Fruit fly (Drosophila melanogaster) whole organism, embryonic: ENCODE data around the gene CecB.
A peak's percentile ranks its signal among the peaks of the same experiment; 100 is the strongest.

Experiments used
- Atf-2 ChIP-seq: fragments of 200-800 bp; sonication (Bioruptor generic); optimal IDR thresholded peaks from 2 replicates; lab custom pipeline; 2016; ENCODE audit warnings: missing biosample characterization, missing genetic modification characterization
- Atf6 ChIP-seq: fragments of 200-800 bp; sonication (Bioruptor generic); IDR thresholded peaks from 2 replicates; pipeline ENCODE4 v1.3.6; 2022; ENCODE audit warnings: missing biosample characterization, missing genetic modification characterization
- Blimp-1 ChIP-seq: fragments of 200-800 bp; sonication (Bioruptor generic); optimal IDR thresholded peaks from 3 replicates; lab custom pipeline; 2018; ENCODE audit warnings: missing biosample characterization, missing genetic modification characterization, mild to moderate bottlenecking, moderate library complexity, missing genetic modification reagents
- C15 ChIP-seq: fragments of 200-800 bp; sonication (Bioruptor generic); IDR thresholded peaks from 3 replicates; pipeline ENCODE4 v1.3.6; 2022; ENCODE audit warnings: missing biosample characterization, missing genetic modification characterization
- CG10654 ChIP-seq: fragments of 200-800 bp; sonication (Bioruptor generic); optimal IDR thresholded peaks from 2 replicates; lab custom pipeline; 2016; ENCODE audit warnings: missing biosample characterization, missing genetic modification characterization
- CG12219 ChIP-seq: fragments of 200-800 bp; sonication (Bioruptor generic); optimal IDR thresholded peaks from 3 replicates; lab custom pipeline; 2018; ENCODE audit warnings: missing biosample characterization, mild to moderate bottlenecking, missing genetic modification characterization
- CG12769 ChIP-seq: fragments of 200-800 bp; sonication (Bioruptor generic); optimal IDR thresholded peaks from 2 replicates; lab custom pipeline; 2019; ENCODE audit warnings: missing biosample characterization, mild to moderate bottlenecking, missing genetic modification characterization, moderate library complexity
- CG13424 ChIP-seq: fragments of 200-800 bp; sonication (Bioruptor generic); optimal IDR thresholded peaks from 2 replicates; lab custom pipeline; 2019; ENCODE audit warnings: missing biosample characterization, mild to moderate bottlenecking, missing genetic modification characterization, moderate library complexity
- CG13624 ChIP-seq: fragments of 200-800 bp; sonication (Bioruptor generic); optimal IDR thresholded peaks from 2 replicates; lab custom pipeline; 2016; ENCODE audit warnings: missing biosample characterization, missing genetic modification characterization
- CG14014 ChIP-seq: fragments of 200-800 bp; sonication (Bioruptor generic); IDR thresholded peaks from 2 replicates; pipeline ENCODE4 v1.3.6; 2022; ENCODE audit warnings: missing biosample characterization, missing genetic modification characterization
- CG15696 ChIP-seq: fragments of 200-800 bp; sonication (Bioruptor generic); optimal IDR thresholded peaks from 2 replicates; lab custom pipeline; 2019; ENCODE audit warnings: missing biosample characterization, mild to moderate bottlenecking, missing genetic modification characterization, moderate library complexity
- CG17186 ChIP-seq: fragments of 200-800 bp; sonication (Bioruptor generic); optimal IDR thresholded peaks from 3 replicates; lab custom pipeline; 2017; ENCODE audit warnings: missing biosample characterization, missing genetic modification reagents, missing genetic modification characterization
- CG1832 ChIP-seq: fragments of 200-800 bp; sonication (Bioruptor generic); optimal IDR thresholded peaks from 2 replicates; lab custom pipeline; 2017; ENCODE audit warnings: missing biosample characterization, mild to moderate bottlenecking, missing genetic modification characterization, inconsistent platforms
- CG18764 ChIP-seq: fragments of 200-800 bp; sonication (Bioruptor generic); optimal IDR thresholded peaks from 3 replicates; lab custom pipeline; 2016; ENCODE audit warnings: missing biosample characterization, missing genetic modification characterization
- CG2116 ChIP-seq: fragments of 200-800 bp; sonication (Bioruptor generic); optimal IDR thresholded peaks from 3 replicates; lab custom pipeline; 2018; ENCODE audit warnings: missing biosample characterization, mild to moderate bottlenecking, missing genetic modification characterization
- CG32772 ChIP-seq: fragments of 200-800 bp; sonication (Bioruptor generic); IDR thresholded peaks from 2 replicates; pipeline ENCODE4 v1.3.6; 2022; ENCODE audit warnings: missing biosample characterization, missing genetic modification characterization
- CG3281 ChIP-seq: fragments of 200-800 bp; sonication (Bioruptor generic); optimal IDR thresholded peaks from 3 replicates; lab custom pipeline; 2017; ENCODE audit warnings: missing biosample characterization, mild to moderate bottlenecking, missing genetic modification characterization
- CG33213 ChIP-seq: fragments of 200-800 bp; sonication (Bioruptor generic); optimal IDR thresholded peaks from 3 replicates; lab custom pipeline; 2016; ENCODE audit warnings: missing biosample characterization, missing genetic modification characterization
- CG3995 ChIP-seq: fragments of 200-800 bp; sonication (Bioruptor generic); optimal IDR thresholded peaks from 3 replicates; lab custom pipeline; 2016; ENCODE audit warnings: missing biosample characterization, missing genetic modification characterization
- CG4282 ChIP-seq: fragments of 200-800 bp; sonication (Bioruptor generic); optimal IDR thresholded peaks from 2 replicates; lab custom pipeline; 2016; ENCODE audit warnings: missing biosample characterization, missing genetic modification characterization
- CG4617 ChIP-seq: fragments of 200-800 bp; sonication (Bioruptor generic); optimal IDR thresholded peaks from 3 replicates; lab custom pipeline; 2016; ENCODE audit warnings: missing biosample characterization, missing genetic modification characterization, borderline replicate concordance
- CG7372 ChIP-seq: fragments of 200-800 bp; sonication (Bioruptor generic); IDR thresholded peaks from 2 replicates; pipeline ENCODE4 v1.3.6; 2022; ENCODE audit warnings: missing biosample characterization, missing genetic modification characterization
- CG8388 ChIP-seq: fragments of 200-800 bp; sonication (Bioruptor generic); optimal IDR thresholded peaks from 2 replicates; lab custom pipeline; 2019; ENCODE audit warnings: missing biosample characterization, mild to moderate bottlenecking, missing genetic modification characterization, moderate library complexity
- Dll ChIP-seq: fragments of 200-800 bp; sonication (Bioruptor generic); IDR thresholded peaks from 4 replicates; pipeline ENCODE4 v1.3.6; 2022; ENCODE audit warnings: missing biosample characterization, missing genetic modification characterization; ENCODE audit not compliant: partially characterized antibody
- Dp ChIP-seq: fragments of 200-800 bp; sonication (Bioruptor generic); optimal IDR thresholded peaks from 2 replicates; lab custom pipeline; 2018; ENCODE audit warnings: missing biosample characterization, mild to moderate bottlenecking, missing genetic modification characterization, moderate library complexity
- Drgx ChIP-seq: fragments of 200-800 bp; sonication (Bioruptor generic); IDR thresholded peaks from 2 replicates; pipeline ENCODE4 v1.3.6; 2022; ENCODE audit warnings: missing biosample characterization, missing genetic modification characterization
- E2f2 ChIP-seq: fragments of 200-800 bp; sonication (Bioruptor generic); IDR thresholded peaks from 2 replicates; pipeline ENCODE4 v1.3.6; 2022; ENCODE audit warnings: missing biosample characterization, missing genetic modification characterization
- ERR ChIP-seq: fragments of 200-800 bp; sonication (Bioruptor generic); optimal IDR thresholded peaks from 2 replicates; lab custom pipeline; 2016; ENCODE audit warnings: missing biosample characterization, missing genetic modification characterization
- Elba2 ChIP-seq: fragments of 200-800 bp; sonication (Bioruptor generic); optimal IDR thresholded peaks from 3 replicates; lab custom pipeline; 2016; ENCODE audit warnings: missing biosample characterization, missing genetic modification characterization
- Gsc ChIP-seq: fragments of 200-800 bp; sonication (Bioruptor generic); IDR thresholded peaks from 2 replicates; pipeline ENCODE4 v1.3.6; 2022; ENCODE audit warnings: missing biosample characterization, missing genetic modification characterization
- HLH54F ChIP-seq: fragments of 200-800 bp; sonication (Bioruptor generic); optimal IDR thresholded peaks from 3 replicates; lab custom pipeline; 2016; ENCODE audit warnings: missing biosample characterization, missing genetic modification characterization
- Hey ChIP-seq: fragments of 200-800 bp; sonication (Bioruptor generic); optimal IDR thresholded peaks from 3 replicates; lab custom pipeline; 2018; ENCODE audit warnings: missing biosample characterization, mild to moderate bottlenecking, missing genetic modification characterization
- Max ChIP-seq: fragments of 200-800 bp; sonication (Bioruptor generic); optimal IDR thresholded peaks from 2 replicates; lab custom pipeline; 2016; ENCODE audit warnings: missing biosample characterization, mild to moderate bottlenecking, missing genetic modification characterization
- Nf-YA ChIP-seq: fragments of 200-800 bp; sonication (Bioruptor generic); IDR thresholded peaks from 2 replicates; pipeline ENCODE4 v1.3.6; 2022; ENCODE audit warnings: missing biosample characterization, missing genetic modification characterization
- Oli ChIP-seq: fragments of 200-800 bp; sonication (Bioruptor generic); optimal IDR thresholded peaks from 2 replicates; lab custom pipeline; 2018; ENCODE audit warnings: missing biosample characterization, mild to moderate bottlenecking, missing genetic modification characterization, moderate library complexity
- Poxn ChIP-seq: fragments of 200-800 bp; sonication (Bioruptor generic); IDR thresholded peaks from 2 replicates; pipeline ENCODE4 v1.3.6; 2022; ENCODE audit warnings: missing biosample characterization, missing genetic modification characterization
- Rx ChIP-seq: fragments of 200-800 bp; sonication (Bioruptor generic); IDR thresholded peaks from 2 replicates; pipeline ENCODE4 v1.3.6; 2022; ENCODE audit warnings: missing biosample characterization, missing genetic modification characterization
- Sry-β ChIP-seq: fragments of 200-800 bp; sonication (Bioruptor generic); optimal IDR thresholded peaks from 2 replicates; lab custom pipeline; 2018; ENCODE audit warnings: missing biosample characterization, mild to moderate bottlenecking, missing genetic modification characterization, moderate library complexity
- Ssrp ChIP-seq: fragments of 200-800 bp; sonication (Bioruptor generic); optimal IDR thresholded peaks from 2 replicates; lab custom pipeline; 2018; ENCODE audit warnings: missing biosample characterization, mild to moderate bottlenecking, missing genetic modification characterization, moderate library complexity
- chif ChIP-seq, 2 experiments: fragments of 200-800 bp; sonication (Bioruptor generic); optimal IDR thresholded peaks; 3 replicates each; lab custom pipeline; 2016; ENCODE audit warnings: missing biosample characterization in 2 of 2, missing genetic modification characterization in 2 of 2
- fd64A ChIP-seq: fragments of 200-800 bp; sonication (Bioruptor generic); optimal IDR thresholded peaks from 3 replicates; lab custom pipeline; 2018; ENCODE audit warnings: missing biosample characterization, mild to moderate bottlenecking, missing genetic modification characterization
- hkb ChIP-seq, 2 experiments: fragments of 200-800 bp in 1 of 2; fragments of >200 bp in 1 of 2; sonication (Bioruptor generic) in 1 of 2; IDR thresholded peaks in 1 of 2; optimal IDR thresholded peaks in 1 of 2; 2 replicates each; pipeline versions ENCODE4 v1.3.6 to Lab custom; 2017 to 2022; ENCODE audit warnings: missing biosample characterization in 1 of 2, missing genetic modification characterization in 1 of 2
- insv ChIP-seq, 2 experiments: fragments of 200-800 bp; sonication (Bioruptor generic); optimal IDR thresholded peaks; 3 replicates each; lab custom pipeline; 2016 to 2018; ENCODE audit warnings: missing biosample characterization in 2 of 2, missing genetic modification characterization in 2 of 2
- jigr1 ChIP-seq: fragments of 200-800 bp; sonication (Bioruptor generic); IDR thresholded peaks from 3 replicates; pipeline ENCODE4 v1.3.6; 2022; ENCODE audit warnings: missing biosample characterization, missing genetic modification characterization
- luna ChIP-seq: fragments of 200-800 bp; sonication (Bioruptor generic); optimal IDR thresholded peaks from 2 replicates; lab custom pipeline; 2016; ENCODE audit warnings: missing biosample characterization, missing genetic modification characterization
- otp ChIP-seq: fragments of 200-800 bp; sonication (Bioruptor generic); IDR thresholded peaks from 3 replicates; pipeline ENCODE4, ENCODE4 v1.3.6; 2022; ENCODE audit warnings: missing biosample characterization, missing genetic modification characterization
- pnt ChIP-seq: fragments of 200-800 bp; sonication (Bioruptor generic); optimal IDR thresholded peaks from 3 replicates; lab custom pipeline; 2016; ENCODE audit warnings: missing biosample characterization, missing genetic modification characterization
- row ChIP-seq: fragments of 200-800 bp; sonication (Bioruptor generic); IDR thresholded peaks from 3 replicates; pipeline ENCODE4 v1.3.6; 2022; ENCODE audit warnings: missing biosample characterization, missing genetic modification characterization
- sim ChIP-seq: fragments of 200-800 bp; sonication (Bioruptor generic); IDR thresholded peaks from 2 replicates; pipeline ENCODE4 v1.3.6; 2022; ENCODE audit warnings: missing biosample characterization, missing genetic modification characterization
- sr ChIP-seq: fragments of 200-800 bp; sonication (Bioruptor generic); IDR thresholded peaks from 3 replicates; pipeline ENCODE4 v1.3.6; 2022; ENCODE audit warnings: missing biosample characterization, missing genetic modification characterization
- unc-4 ChIP-seq: fragments of 200-800 bp; sonication (Bioruptor generic); IDR thresholded peaks from 2 replicates; pipeline ENCODE4 v1.3.6; 2022; ENCODE audit warnings: missing biosample characterization, missing genetic modification characterization; ENCODE audit not compliant: partially characterized antibody
- vvl ChIP-seq: fragments of 200-800 bp; sonication (Bioruptor generic); IDR thresholded peaks from 2 replicates; pipeline ENCODE4 v1.3.6; 2022; ENCODE audit warnings: missing biosample characterization, missing genetic modification characterization

The CecB gene

dm6 chr3R:30198793-30199192 lies 14.8 kb downstream of the CecB start:
- no peak for TF ChIP-seq CG10654 (GFP tag; lab: Kevin White, UChicago)
- no peak for TF ChIP-seq Atf-2 (GFP tag; lab: Kevin White, UChicago)
- no peak for TF ChIP-seq row (GFP tag; lab: Robert Waterston, UW)
- no peak for TF ChIP-seq CG32772
- no peak for TF ChIP-seq CG4617
- no peak for TF ChIP-seq Max (GFP tag; lab: Kevin White, UChicago)
- TF ChIP-seq vvl (GFP tag; lab: Robert Waterston, UW) = no peak
- no peak for TF ChIP-seq Nf-YA (GFP tag; lab: Robert Waterston, UW)
- TF ChIP-seq CG18764 (GFP tag; lab: Kevin White, UChicago) = no peak
- TF ChIP-seq chif (GFP tag; optimal IDR thresholded peaks at IDR 0.05; lab: Kevin White, UChicago) = no peak
- no peak for TF ChIP-seq CG13624
- no peak for TF ChIP-seq pnt (GFP tag; lab: Kevin White, UChicago)
- peak; percentile 33; the same call in 1 of the 2 replicates for TF ChIP-seq CG14014
- no peak for TF ChIP-seq CG15696 (tag; lab: Kevin White, UChicago)
- no peak for TF ChIP-seq Blimp-1 (GFP tag; lab: Kevin White, UChicago)
- TF ChIP-seq Oli (tag; lab: Kevin White, UChicago) = no peak
- TF ChIP-seq CG33213 (GFP tag; lab: Kevin White, UChicago) = no peak
- no peak for TF ChIP-seq Gsc (GFP tag; lab: Robert Waterston, UW)
- TF ChIP-seq CG12769 (tag; lab: Kevin White, UChicago) = peak; percentile 50
- peak; percentile 58 for TF ChIP-seq Atf6 (GFP tag; lab: Robert Waterston, UW)
- no peak for TF ChIP-seq CG1832 (GFP tag; lab: Kevin White, UChicago)
- no peak for TF ChIP-seq Drgx (GFP tag; lab: Robert Waterston, UW)
- no peak for TF ChIP-seq Poxn
- TF ChIP-seq CG13424 = no peak
- TF ChIP-seq hkb (optimal IDR thresholded peaks at IDR 0.05; lab: Kevin White, UChicago) = no peak
- TF ChIP-seq hkb (GFP tag; IDR thresholded peaks at IDR 0.05; lab: Robert Waterston, UW) = no peak
- TF ChIP-seq CG3995 (GFP tag; lab: Kevin White, UChicago) = no peak
- TF ChIP-seq Elba2 = no peak
- TF ChIP-seq jigr1 = no peak
- no peak for TF ChIP-seq sr (GFP tag; lab: Robert Waterston, UW)
- TF ChIP-seq C15 (GFP tag; lab: Robert Waterston, UW) = no peak
- TF ChIP-seq sim = no peak
- TF ChIP-seq ERR (GFP tag; lab: Kevin White, UChicago) = no peak
- TF ChIP-seq insv (GFP tag; optimal IDR thresholded peaks at IDR 0.05; lab: Kevin White, UChicago) = no peak
- no peak for TF ChIP-seq Ssrp
- no peak for TF ChIP-seq otp (GFP tag; lab: Robert Waterston, UW)
- no peak for TF ChIP-seq Rx (GFP tag; lab: Robert Waterston, UW)
- no peak for TF ChIP-seq CG2116 (GFP tag; lab: Kevin White, UChicago)
- TF ChIP-seq CG12219 (GFP tag; lab: Kevin White, UChicago) = no peak
- TF ChIP-seq CG4282 (GFP tag; lab: Kevin White, UChicago) = no peak
- no peak for TF ChIP-seq Dll
- peak; percentile 71 for TF ChIP-seq CG3281
- no peak for TF ChIP-seq fd64A
- TF ChIP-seq luna (GFP tag; lab: Kevin White, UChicago) = no peak
- TF ChIP-seq HLH54F (GFP tag; lab: Kevin White, UChicago) = no peak
- peak; percentile 32 for TF ChIP-seq Hey (tag; lab: Kevin White, UChicago)
- no peak for TF ChIP-seq CG8388 (GFP tag; lab: Kevin White, UChicago)
- no peak for TF ChIP-seq unc-4 (GFP tag; lab: Robert Waterston, UW)
- 0 out of 2 replicates have a peak, but pooled peaks have one; percentile 14 for TF ChIP-seq E2f2 (GFP tag; lab: Robert Waterston, UW)
- TF ChIP-seq Dp (GFP tag; lab: Kevin White, UChicago) = no peak
- TF ChIP-seq CG7372 (GFP tag; lab: Robert Waterston, UW) = no peak
- no peak for TF ChIP-seq Sry-β (GFP tag; lab: Kevin White, UChicago)
- no peak for TF ChIP-seq CG17186
